Fruit fly (Drosophila melanogaster) whole organism, embryonic: ENCODE results near the gene CG14427.
A peak's percentile ranks its signal among the peaks of the same experiment; 100 is the strongest.

ENCODE experiments used
- C15 ChIP-seq: fragments of 200-800 bp; sonication (Bioruptor generic); IDR thresholded peaks from 3 replicates; pipeline ENCODE4 v1.3.6; 2022; ENCODE audit warnings: missing biosample characterization, missing genetic modification characterization
- CG11398 ChIP-seq: fragments of 200-800 bp; sonication (Bioruptor generic); optimal IDR thresholded peaks from 2 replicates; lab custom pipeline; 2016; ENCODE audit warnings: missing biosample characterization, missing genetic modification characterization
- CG11456 ChIP-seq: fragments of 200-800 bp; sonication (Bioruptor generic); IDR thresholded peaks from 3 replicates; pipeline ENCODE4 v1.3.6; 2022; ENCODE audit warnings: missing biosample characterization, missing genetic modification characterization
- CG11695 ChIP-seq: fragments of 200-800 bp; sonication (Bioruptor generic); IDR thresholded peaks from 3 replicates; pipeline ENCODE4 v1.3.6; 2022; ENCODE audit warnings: missing biosample characterization, missing genetic modification characterization
- CG11723 ChIP-seq: fragments of 200-800 bp; sonication (Bioruptor generic); optimal IDR thresholded peaks from 2 replicates; lab custom pipeline; 2017; ENCODE audit warnings: missing biosample characterization, mild to moderate bottlenecking, missing genetic modification characterization
- CG12104 ChIP-seq: fragments of 200-800 bp; sonication (Bioruptor generic); optimal IDR thresholded peaks from 3 replicates; lab custom pipeline; 2016; ENCODE audit warnings: missing biosample characterization, missing genetic modification characterization
- CG12391 ChIP-seq: fragments of 200-800 bp; sonication (Bioruptor generic); optimal IDR thresholded peaks from 3 replicates; lab custom pipeline; 2018; ENCODE audit warnings: missing biosample characterization, mild to moderate bottlenecking, missing genetic modification characterization, moderate library complexity
- CG13624 ChIP-seq: fragments of 200-800 bp; sonication (Bioruptor generic); optimal IDR thresholded peaks from 2 replicates; lab custom pipeline; 2016; ENCODE audit warnings: missing biosample characterization, missing genetic modification characterization
- CG14667 ChIP-seq: fragments of 200-800 bp; sonication (Bioruptor generic); IDR thresholded peaks from 2 replicates; pipeline ENCODE4 v1.3.6; 2022; ENCODE audit warnings: missing biosample characterization, missing genetic modification characterization
- CG2120 ChIP-seq: fragments of 200-800 bp; sonication (Bioruptor generic); optimal IDR thresholded peaks from 3 replicates; lab custom pipeline; 2016; ENCODE audit warnings: missing biosample characterization, missing genetic modification characterization
- CG30403 ChIP-seq: fragments of 200-800 bp; sonication (Bioruptor generic); optimal IDR thresholded peaks from 3 replicates; lab custom pipeline; 2016; ENCODE audit warnings: missing biosample characterization, missing genetic modification characterization
- CG3065 ChIP-seq: fragments of 200-800 bp; sonication (Bioruptor generic); optimal IDR thresholded peaks from 2 replicates; lab custom pipeline; 2016; ENCODE audit warnings: missing biosample characterization, missing genetic modification characterization
- CG31441 ChIP-seq: fragments of 200-800 bp; sonication (Bioruptor generic); IDR thresholded peaks from 2 replicates; pipeline ENCODE4 v1.3.6; 2022; ENCODE audit warnings: missing biosample characterization, missing genetic modification characterization
- CG34422 ChIP-seq: fragments of 200-800 bp; sonication (Bioruptor generic); IDR thresholded peaks from 3 replicates; pipeline ENCODE4 v1.3.6; 2022; ENCODE audit warnings: missing biosample characterization, missing genetic modification characterization
- CG4730 ChIP-seq: fragments of 200-800 bp; sonication (Bioruptor generic); IDR thresholded peaks from 2 replicates; pipeline ENCODE4 v1.3.6; 2022; ENCODE audit warnings: missing biosample characterization, missing genetic modification characterization
- CG5245 ChIP-seq: fragments of 200-800 bp; sonication (Bioruptor generic); optimal IDR thresholded peaks from 3 replicates; lab custom pipeline; 2016; ENCODE audit warnings: missing biosample characterization, missing genetic modification characterization
- CG7839 ChIP-seq: fragments of 200-800 bp; sonication (Bioruptor generic); optimal IDR thresholded peaks from 3 replicates; lab custom pipeline; 2018; ENCODE audit warnings: missing biosample characterization, mild to moderate bottlenecking, missing genetic modification characterization, moderate library complexity
- CG8359 ChIP-seq: fragments of 200-800 bp; sonication (Bioruptor generic); optimal IDR thresholded peaks from 2 replicates; lab custom pipeline; 2017; ENCODE audit warnings: missing biosample characterization, mild to moderate bottlenecking, missing genetic modification characterization, borderline replicate concordance
- Dbx ChIP-seq: fragments of 200-800 bp; sonication (Bioruptor generic); IDR thresholded peaks from 3 replicates; pipeline ENCODE4 v1.3.6; 2022; ENCODE audit warnings: missing biosample characterization, missing genetic modification characterization
- Drgx ChIP-seq: fragments of 200-800 bp; sonication (Bioruptor generic); IDR thresholded peaks from 2 replicates; pipeline ENCODE4 v1.3.6; 2022; ENCODE audit warnings: missing biosample characterization, missing genetic modification characterization
- Fer2 ChIP-seq: fragments of 200-800 bp; sonication (Bioruptor generic); optimal IDR thresholded peaks from 2 replicates; lab custom pipeline; 2018; ENCODE audit warnings: missing biosample characterization, mild to moderate bottlenecking, missing genetic modification characterization, moderate library complexity
- Jarid2 ChIP-seq: fragments of 200-800 bp; sonication (Bioruptor generic); optimal IDR thresholded peaks from 3 replicates; lab custom pipeline; 2017; ENCODE audit warnings: mild to moderate bottlenecking, missing biosample characterization, missing genetic modification reagents, missing genetic modification characterization
- NC2β ChIP-seq: fragments of 200-800 bp; sonication (Bioruptor generic); optimal IDR thresholded peaks from 2 replicates; lab custom pipeline; 2016; ENCODE audit warnings: missing biosample characterization, missing genetic modification characterization
- Nf-YA ChIP-seq: fragments of 200-800 bp; sonication (Bioruptor generic); IDR thresholded peaks from 2 replicates; pipeline ENCODE4 v1.3.6; 2022; ENCODE audit warnings: missing biosample characterization, missing genetic modification characterization
- PHDP ChIP-seq: fragments of 200-800 bp; sonication (Bioruptor generic); optimal IDR thresholded peaks from 3 replicates; lab custom pipeline; 2018; ENCODE audit warnings: missing biosample characterization, mild to moderate bottlenecking, missing genetic modification characterization, moderate library complexity
- Pdp1 ChIP-seq, 2 experiments: fragments of 200-800 bp; sonication (Bioruptor generic); optimal IDR thresholded peaks; 3 replicates each; lab custom pipeline; 2016; ENCODE audit warnings: missing biosample characterization in 2 of 2, missing genetic modification characterization in 2 of 2, mild to moderate bottlenecking in 1 of 2, moderate library complexity in 1 of 2
- ara ChIP-seq: fragments of 200-800 bp; sonication (Bioruptor generic); IDR thresholded peaks from 2 replicates; pipeline ENCODE4 v1.3.6; 2022; ENCODE audit warnings: missing biosample characterization, missing genetic modification characterization
- br ChIP-seq: fragments of >200 bp; optimal IDR thresholded peaks from 2 replicates; lab custom pipeline; 2017
- chinmo ChIP-seq: fragments of 200-800 bp; sonication (Bioruptor generic); IDR thresholded peaks from 4 replicates; pipeline ENCODE4 v1.3.6; 2022; ENCODE audit warnings: missing biosample characterization, missing genetic modification characterization; ENCODE audit not compliant: partially characterized antibody
- crp ChIP-seq, 2 experiments: fragments of 200-800 bp; sonication (Bioruptor generic); optimal IDR thresholded peaks; 2 replicates in 1 of 2; 3 replicates in 1 of 2; lab custom pipeline; 2017; ENCODE audit warnings: missing biosample characterization in 2 of 2, missing genetic modification characterization in 2 of 2, mild to moderate bottlenecking in 1 of 2, moderate library complexity in 1 of 2
- fru ChIP-seq: fragments of >200 bp; optimal IDR thresholded peaks from 2 replicates; lab custom pipeline; 2017
- grau ChIP-seq: fragments of 200-800 bp; optimal IDR thresholded peaks from 3 replicates; lab custom pipeline; 2019; ENCODE audit warnings: missing biosample characterization, mild to moderate bottlenecking, missing genetic modification characterization, moderate library complexity
- gro ChIP-seq: fragments of 200-800 bp; sonication (Bioruptor generic); optimal IDR thresholded peaks from 2 replicates; lab custom pipeline; 2016; ENCODE audit warnings: missing biosample characterization, missing genetic modification characterization
- gsb-n ChIP-seq: fragments of 200-800 bp; sonication (Bioruptor generic); optimal IDR thresholded peaks from 3 replicates; lab custom pipeline; 2018; ENCODE audit warnings: missing biosample characterization, mild to moderate bottlenecking, missing genetic modification characterization
- jigr1 ChIP-seq: fragments of 200-800 bp; sonication (Bioruptor generic); IDR thresholded peaks from 3 replicates; pipeline ENCODE4 v1.3.6; 2022; ENCODE audit warnings: missing biosample characterization, missing genetic modification characterization
- knrl ChIP-seq: fragments of 200-800 bp; sonication (Bioruptor generic); IDR thresholded peaks from 3 replicates; pipeline ENCODE4 v1.3.6; 2022; ENCODE audit warnings: missing biosample characterization, missing genetic modification characterization; ENCODE audit not compliant: partially characterized antibody
- nmo ChIP-seq: fragments of 200-800 bp; sonication (Bioruptor generic); optimal IDR thresholded peaks from 2 replicates; lab custom pipeline; 2018; ENCODE audit warnings: missing biosample characterization, mild to moderate bottlenecking, missing genetic modification characterization, moderate library complexity
- odd ChIP-seq: fragments of 200-800 bp; sonication (Bioruptor generic); optimal IDR thresholded peaks from 2 replicates; lab custom pipeline; 2017; ENCODE audit warnings: missing biosample characterization, mild to moderate bottlenecking, missing genetic modification characterization
- pan ChIP-seq, 4 experiments: fragments of >200 bp in 3 of 4; fragments of 200-800 bp in 1 of 4; sonication (Bioruptor generic) in 1 of 4; optimal IDR thresholded peaks in 3 of 4; IDR thresholded peaks in 1 of 4; 2 replicates each; pipeline versions ENCODE4 v1.3.6 to Lab custom; 2017 to 2022; ENCODE audit warnings: missing biosample characterization in 2 of 4, missing genetic modification characterization in 2 of 4, mixed read lengths in 1 of 4
- pho ChIP-seq: fragments of 200-800 bp; sonication (Bioruptor generic); optimal IDR thresholded peaks from 2 replicates; lab custom pipeline; 2016; ENCODE audit warnings: missing biosample characterization, missing genetic modification characterization
- sqz ChIP-seq: fragments of 200-800 bp; sonication (Bioruptor generic); optimal IDR thresholded peaks from 3 replicates; lab custom pipeline; 2018; ENCODE audit warnings: missing biosample characterization, mild to moderate bottlenecking, missing genetic modification characterization
- stc ChIP-seq: fragments of 200-800 bp; sonication (Bioruptor generic); IDR thresholded peaks from 2 replicates; pipeline ENCODE4 v1.3.6; 2022; ENCODE audit warnings: missing biosample characterization, missing genetic modification characterization
- ttk ChIP-seq: fragments of 200-800 bp; sonication (Bioruptor generic); IDR thresholded peaks from 2 replicates; pipeline ENCODE4 v2.1.2; 2022; ENCODE audit warnings: missing biosample characterization, missing genetic modification characterization
- tup ChIP-seq: fragments of 200-800 bp; sonication (Bioruptor generic); optimal IDR thresholded peaks from 2 replicates; lab custom pipeline; 2016; ENCODE audit warnings: missing biosample characterization, mild to moderate bottlenecking, missing genetic modification characterization, moderate library complexity
- unc-4 ChIP-seq: fragments of 200-800 bp; sonication (Bioruptor generic); IDR thresholded peaks from 2 replicates; pipeline ENCODE4 v1.3.6; 2022; ENCODE audit warnings: missing biosample characterization, missing genetic modification characterization; ENCODE audit not compliant: partially characterized antibody
- zfh1 ChIP-seq: fragments of 200-800 bp; sonication (Bioruptor generic); IDR thresholded peaks from 3 replicates; pipeline ENCODE4 v1.3.6; 2022; ENCODE audit warnings: missing biosample characterization, missing genetic modification characterization

The CG14427 gene

DNA sequence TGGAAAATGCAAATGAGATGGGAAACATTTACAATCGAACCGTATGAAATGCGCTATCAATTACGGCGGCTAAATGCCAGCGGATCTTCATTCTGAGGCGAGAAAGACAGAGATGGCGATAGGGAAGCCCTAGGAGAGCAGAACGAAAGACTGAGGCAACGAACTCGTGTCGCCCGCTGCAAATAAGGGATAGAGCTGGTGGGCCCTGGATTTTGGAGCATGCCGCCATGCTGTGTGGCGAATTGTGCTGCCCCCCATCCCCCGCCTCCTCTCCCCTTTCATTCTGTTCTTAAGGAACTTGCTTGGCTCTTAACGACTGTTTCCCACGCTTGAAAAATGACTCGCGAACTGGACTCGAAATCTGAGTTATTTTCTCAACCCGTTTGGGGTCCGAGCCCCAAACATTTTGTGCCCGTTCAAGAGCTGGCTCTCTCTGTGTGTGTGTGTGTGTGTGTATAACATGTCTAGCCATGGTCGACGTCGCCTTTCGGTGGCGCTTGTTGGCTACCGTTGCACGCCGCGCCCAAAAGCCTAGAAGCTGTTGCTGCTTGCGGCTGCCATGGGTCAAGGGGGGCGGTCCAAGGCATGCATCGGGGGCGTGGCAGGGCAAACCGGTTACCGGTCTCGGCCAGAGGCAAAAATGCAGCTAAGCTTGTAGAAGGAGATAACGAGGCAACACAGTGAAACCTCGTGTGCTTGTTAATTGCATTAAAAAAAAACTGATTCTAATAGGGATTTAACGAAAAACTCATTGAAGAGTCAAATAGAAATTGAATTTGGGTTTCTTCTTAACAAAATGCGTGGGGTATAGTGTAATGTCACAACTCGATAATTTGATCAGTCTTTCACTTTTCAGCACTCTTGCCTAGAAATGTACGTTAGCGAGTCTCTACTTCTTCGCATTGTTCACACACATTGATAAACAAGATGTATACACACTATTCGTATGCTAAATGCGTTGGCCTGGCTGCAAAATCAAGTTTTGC is 32.0 kb upstream of the CG14427 start (continued):
- TF ChIP-seq unc-4: no peak
- no peak for TF ChIP-seq Dbx (GFP tag; lab: Robert Waterston, UW)
- TF ChIP-seq Pdp1 (GFP tag; optimal IDR thresholded peaks at IDR 0.05; lab: Kevin White, UChicago): peak in 1 of 2 experiments; percentile 32
- TF ChIP-seq gsb-n: peak; percentile 41
- no peak for TF ChIP-seq odd (GFP tag; lab: Kevin White, UChicago)
- no peak for TF ChIP-seq Fer2 (tag; lab: Kevin White, UChicago)
- no peak for TF ChIP-seq crp (GFP tag; optimal IDR thresholded peaks at IDR 0.05; lab: Kevin White, UChicago)
- TF ChIP-seq knrl (GFP tag; lab: Robert Waterston, UW): no peak
- TF ChIP-seq CG3065 (GFP tag; lab: Kevin White, UChicago): no peak
- TF ChIP-seq sqz (GFP tag; lab: Kevin White, UChicago): peak; percentile 13
- TF ChIP-seq CG13624 (GFP tag; lab: Kevin White, UChicago): no peak
- TF ChIP-seq stc (GFP tag; lab: Robert Waterston, UW): 0 out of 2 replicates have a peak, but pooled peaks have one; percentile 14
- TF ChIP-seq NC2β: no peak
- no peak for TF ChIP-seq CG14667 (GFP tag; lab: Robert Waterston, UW)
- no peak for TF ChIP-seq CG5245 (GFP tag; lab: Kevin White, UChicago)
- 0 out of 3 replicates have a peak, but pooled peaks have one; percentile 37 for TF ChIP-seq CG11695 (GFP tag; lab: Robert Waterston, UW)
- no peak for TF ChIP-seq CG8359 (GFP tag; lab: Kevin White, UChicago)
- TF ChIP-seq br (lab: Kevin White, UChicago): no peak
- peak; percentile 1 for TF ChIP-seq nmo (GFP tag; lab: Kevin White, UChicago)
- peak; percentile 16 for TF ChIP-seq CG7839 (tag; lab: Kevin White, UChicago)
- no peak for TF ChIP-seq ttk (GFP tag; lab: Robert Waterston, UW)
- no peak for TF ChIP-seq CG30403 (GFP tag; lab: Kevin White, UChicago)
- TF ChIP-seq pho (GFP tag; lab: Kevin White, UChicago): no peak
- no peak for TF ChIP-seq CG4730 (GFP tag; lab: Robert Waterston, UW)
- TF ChIP-seq grau: peak; percentile 85

DNA sequence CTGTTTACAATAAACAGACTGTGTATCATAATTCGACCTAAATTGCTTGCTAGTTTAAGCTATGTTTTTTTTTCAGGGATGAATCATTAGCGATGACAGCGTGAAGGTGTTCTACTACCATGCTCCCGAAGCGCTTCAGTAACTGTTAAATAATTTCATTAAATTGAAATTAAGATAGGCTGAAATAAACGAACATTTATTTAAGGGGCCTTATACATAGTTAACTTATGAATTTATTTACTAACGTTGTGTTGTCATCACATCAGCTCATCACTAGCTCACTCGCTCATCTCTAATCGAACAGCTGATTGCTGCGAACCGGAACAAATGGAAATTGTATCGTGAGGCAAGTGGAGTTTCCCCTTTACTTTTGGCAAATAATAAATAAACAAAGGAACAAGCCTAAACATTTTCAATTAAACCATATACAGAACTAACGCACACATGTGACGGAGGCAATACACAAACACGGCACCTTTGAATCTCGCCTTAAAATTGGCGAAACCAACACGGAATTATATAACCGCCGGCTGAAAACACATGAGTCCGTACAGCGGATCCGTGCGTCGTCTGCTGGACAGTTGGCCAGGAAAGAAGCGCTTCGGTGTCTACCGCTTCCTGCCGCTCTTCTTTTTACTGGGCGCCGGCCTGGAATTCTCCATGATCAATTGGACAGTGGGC is 29.2 kb upstream of the CG14427 start, which contains the start of the genes cm, sloth1 and sloth2:
Gene cm (minus strand): TSS at position 83 of the 681 bp plus-strand sequence.
Gene sloth1 (plus strand): TSS at position 295 of the 681 bp plus-strand sequence.
Gene sloth2 (plus strand): TSS at position 295 of the 681 bp plus-strand sequence.
- TF ChIP-seq Jarid2 (GFP tag; lab: Kevin White, UChicago): peak; percentile 28
- TF ChIP-seq CG12104 (GFP tag; lab: Kevin White, UChicago): peak; percentile 24
- no peak for TF ChIP-seq fru (lab: Kevin White, UChicago)
- TF ChIP-seq CG12391: peak; percentile 93
- peak; percentile 91 for TF ChIP-seq NC2β
- peak; percentile 84 for TF ChIP-seq CG11456 (GFP tag; lab: Robert Waterston, UW)
- TF ChIP-seq ara: peak; percentile 76; the same call in 1 of the 2 replicates
- peak; percentile 79 for TF ChIP-seq Drgx (GFP tag; lab: Robert Waterston, UW)
- TF ChIP-seq CG11398 (GFP tag; lab: Kevin White, UChicago): peak; percentile 85
- peak; percentile 72 for TF ChIP-seq CG31441 (GFP tag; lab: Robert Waterston, UW)
- TF ChIP-seq PHDP (tag; lab: Kevin White, UChicago): peak; percentile 85
- peak; percentile 90 for TF ChIP-seq zfh1
- TF ChIP-seq tup (GFP tag; lab: Kevin White, UChicago): peak; percentile 66
- TF ChIP-seq C15: no peak
- TF ChIP-seq CG34422 (GFP tag; lab: Robert Waterston, UW): peak; percentile 91
- peak; percentile 72 for TF ChIP-seq Nf-YA (GFP tag; lab: Robert Waterston, UW)
- 0 out of 4 replicates have a peak, but pooled peaks have one; percentile 42 for TF ChIP-seq chinmo
- peak; percentile 91 for TF ChIP-seq gro (GFP tag; lab: Kevin White, UChicago)
- no peak for TF ChIP-seq pan (optimal IDR thresholded peaks at IDR 0.05; lab: Kevin White, UChicago)
- peak in 1 of 2 experiments; percentile 88 for TF ChIP-seq pan (GFP tag; optimal IDR thresholded peaks at IDR 0.05 in 1 of 2, IDR thresholded peaks at IDR 0.05 in 1 of 2)
- peak; percentile 95 for TF ChIP-seq CG2120 (GFP tag; lab: Kevin White, UChicago)
- TF ChIP-seq jigr1 (GFP tag; lab: Robert Waterston, UW): peak; percentile 42; the same call in 1 of the 3 replicates
- TF ChIP-seq CG4730 (GFP tag; lab: Robert Waterston, UW): peak; percentile 84
- TF ChIP-seq CG11723 (GFP tag; lab: Kevin White, UChicago): peak; percentile 82
